Worm (Caenorhabditis elegans) whole organism, L1 larva: ENCODE data around the gene H41C03.2.
A peak's percentile ranks its signal among the peaks of the same experiment; 100 is the strongest.
"Not testable (repeated sequence)": the region's sequence is repeated elsewhere in the genome, so short reads cannot be mapped to it uniquely, and the experiment has no call there.

ENCODE experiments used
- C04F5.9 ChIP-seq: sonication (generic microtip); optimal IDR thresholded peaks from 2 replicates; lab custom pipeline; 2016; ENCODE audit warnings: missing genetic modification characterization, missing compliant biosample characterization
- C16A3.4 ChIP-seq: fragments of 150-350 bp; optimal IDR thresholded peaks from 2 replicates; lab custom pipeline; 2014; ENCODE audit warnings: missing biosample characterization, missing genetic modification characterization
- F16B12.6 ChIP-seq: fragments of 150-350 bp; optimal IDR thresholded peaks from 2 replicates; lab custom pipeline; 2014; ENCODE audit warnings: missing biosample characterization, missing genetic modification characterization
- ama-1 ChIP-seq: fragments of 150-350 bp; optimal IDR thresholded peaks from 2 replicates; lab custom pipeline; 2014
- blmp-1 ChIP-seq: fragments of 150-350 bp; optimal IDR thresholded peaks from 2 replicates; lab custom pipeline; 2014; ENCODE audit warnings: missing biosample characterization, missing genetic modification characterization
- ceh-82 ChIP-seq, 3 experiments: fragments of 150-350 bp in 1 of 3; sonication (generic microtip) in 2 of 3; optimal IDR thresholded peaks; 2 replicates each; lab custom pipeline; 2014 to 2017; ENCODE audit warnings: missing biosample characterization in 3 of 3, missing genetic modification characterization in 3 of 3
- ceh-88 ChIP-seq: fragments of 200-800 bp; sonication (Bioruptor generic); IDR thresholded peaks from 2 replicates; pipeline ENCODE4 v1.3.6; 2022; ENCODE audit warnings: missing genetic modification characterization, missing compliant biosample characterization
- dpl-1 ChIP-seq, 3 experiments: fragments of 150-350 bp in 2 of 3; sonication (generic microtip) in 1 of 3; optimal IDR thresholded peaks; 2 replicates each; lab custom pipeline; 2014 to 2017; ENCODE audit warnings: missing biosample characterization in 3 of 3, missing genetic modification characterization in 3 of 3, missing genetic modification reagents in 3 of 3
- efl-3 ChIP-seq: fragments of 200-800 bp; sonication (Bioruptor generic); optimal IDR thresholded peaks from 2 replicates; lab custom pipeline; 2018; ENCODE audit warnings: mild to moderate bottlenecking, missing genetic modification characterization, missing compliant biosample characterization
- elt-2 ChIP-seq: sonication (generic microtip); optimal IDR thresholded peaks from 2 replicates; lab custom pipeline; 2016; ENCODE audit warnings: missing genetic modification characterization, mild to moderate bottlenecking, inconsistent platforms, missing compliant biosample characterization, missing genetic modification reagents
- fkh-10 ChIP-seq: sonication (generic microtip); optimal IDR thresholded peaks from 2 replicates; lab custom pipeline; 2017; ENCODE audit warnings: missing biosample characterization, missing genetic modification reagents, missing genetic modification characterization
- fos-1 ChIP-seq: fragments of 150-350 bp; optimal IDR thresholded peaks from 2 replicates; lab custom pipeline; 2014; ENCODE audit warnings: missing biosample characterization, missing genetic modification characterization
- hlh-17 ChIP-seq: fragments of 200-800 bp; sonication (Bioruptor generic); optimal IDR thresholded peaks from 2 replicates; lab custom pipeline; 2018; ENCODE audit warnings: missing genetic modification characterization, mild to moderate bottlenecking, missing compliant biosample characterization, moderate library complexity, borderline replicate concordance
- hlh-4 ChIP-seq: sonication (generic microtip); optimal IDR thresholded peaks from 2 replicates; lab custom pipeline; 2016; ENCODE audit warnings: mild to moderate bottlenecking, missing genetic modification characterization, missing compliant biosample characterization
- isw-1 ChIP-seq: fragments of 200-800 bp; sonication (Bioruptor generic); IDR thresholded peaks from 2 replicates; pipeline ENCODE4 v1.3.6; 2022; ENCODE audit warnings: missing genetic modification characterization, missing compliant biosample characterization
- jun-1 ChIP-seq: fragments of 150-350 bp; optimal IDR thresholded peaks from 2 replicates; lab custom pipeline; 2014; ENCODE audit warnings: missing biosample characterization, missing genetic modification reagents, missing genetic modification characterization
- lin-14 ChIP-seq: fragments of 200-800 bp; sonication (Bioruptor generic); optimal IDR thresholded peaks from 2 replicates; lab custom pipeline; 2018; ENCODE audit warnings: mild to moderate bottlenecking, missing genetic modification characterization, moderate library complexity, missing compliant biosample characterization
- lin-35 ChIP-seq, 2 experiments: fragments of 150-350 bp; optimal IDR thresholded peaks; 2 replicates each; lab custom pipeline; 2014; ENCODE audit warnings: missing biosample characterization in 2 of 2, missing genetic modification characterization in 2 of 2, missing genetic modification reagents in 2 of 2
- mef-2 ChIP-seq: fragments of 150-350 bp; optimal IDR thresholded peaks from 2 replicates; lab custom pipeline; 2014; ENCODE audit warnings: missing biosample characterization, missing genetic modification characterization
- mep-1 ChIP-seq: fragments of 150-350 bp; optimal IDR thresholded peaks from 2 replicates; lab custom pipeline; 2014; ENCODE audit warnings: missing biosample characterization, missing genetic modification characterization
- nhr-11 ChIP-seq: fragments of 150-350 bp; optimal IDR thresholded peaks from 2 replicates; lab custom pipeline; 2014; ENCODE audit warnings: missing biosample characterization, missing genetic modification characterization
- nhr-237 ChIP-seq: fragments of 150-350 bp; optimal IDR thresholded peaks from 2 replicates; lab custom pipeline; 2014; ENCODE audit warnings: missing biosample characterization, missing genetic modification characterization
- nhr-76 ChIP-seq: sonication (generic microtip); optimal IDR thresholded peaks from 2 replicates; lab custom pipeline; 2017; ENCODE audit warnings: missing biosample characterization, missing genetic modification characterization
- nhr-77 ChIP-seq: fragments of 150-350 bp; optimal IDR thresholded peaks from 2 replicates; lab custom pipeline; 2014; ENCODE audit warnings: missing biosample characterization, missing genetic modification characterization
- nhr-84 ChIP-seq: sonication (generic microtip); optimal IDR thresholded peaks from 2 replicates; lab custom pipeline; 2017; ENCODE audit warnings: missing biosample characterization, missing genetic modification characterization
- nhr-85 ChIP-seq: sonication (generic microtip); peaks from one replicate; lab custom pipeline; 2016; ENCODE audit warnings: missing genetic modification characterization, inconsistent platforms, missing compliant biosample characterization
- nhr-90 ChIP-seq: sonication (generic microtip); optimal IDR thresholded peaks from 2 replicates; lab custom pipeline; 2016; ENCODE audit warnings: mild to moderate bottlenecking, missing genetic modification characterization, missing compliant biosample characterization; ENCODE audit not compliant: poor library complexity
- pag-3 ChIP-seq: sonication (generic microtip); optimal IDR thresholded peaks from 2 replicates; lab custom pipeline; 2017; ENCODE audit warnings: missing genetic modification characterization, mild to moderate bottlenecking, missing compliant biosample characterization, antibody characterized with exemption, borderline replicate concordance; ENCODE audit not compliant: insufficient read depth
- skn-1 ChIP-seq: fragments of 150-350 bp; optimal IDR thresholded peaks from 2 replicates; lab custom pipeline; 2014; ENCODE audit warnings: missing biosample characterization, missing genetic modification characterization
- sox-4 ChIP-seq: sonication (generic microtip); optimal IDR thresholded peaks from 2 replicates; lab custom pipeline; 2016; ENCODE audit warnings: missing genetic modification characterization, missing compliant biosample characterization
- sptf-1 ChIP-seq: fragments of 150-350 bp; optimal IDR thresholded peaks from 2 replicates; lab custom pipeline; 2014; ENCODE audit warnings: missing biosample characterization, missing genetic modification characterization
- sup-37 ChIP-seq: fragments of 200-800 bp; sonication (Bioruptor generic); optimal IDR thresholded peaks from 2 replicates; lab custom pipeline; 2018; ENCODE audit warnings: mild to moderate bottlenecking, missing genetic modification characterization, missing compliant biosample characterization
- tlp-1 ChIP-seq: fragments of 150-350 bp; optimal IDR thresholded peaks from 2 replicates; lab custom pipeline; 2014; ENCODE audit warnings: missing biosample characterization, missing genetic modification characterization
- unc-130 ChIP-seq: fragments of 150-350 bp; optimal IDR thresholded peaks from 2 replicates; lab custom pipeline; 2017; ENCODE audit warnings: missing biosample characterization, missing genetic modification characterization, inconsistent platforms
- unc-62 ChIP-seq: fragments of 150-350 bp; optimal IDR thresholded peaks from 2 replicates; lab custom pipeline; 2014; ENCODE audit warnings: missing biosample characterization, missing genetic modification reagents, missing genetic modification characterization
- unc-86 ChIP-seq: sonication (generic microtip); optimal IDR thresholded peaks from 2 replicates; lab custom pipeline; 2016; ENCODE audit warnings: missing genetic modification characterization, missing compliant biosample characterization
- unc-98 ChIP-seq: fragments of 200-800 bp; sonication (Bioruptor generic); IDR thresholded peaks from 2 replicates; pipeline ENCODE4 v1.3.6; 2022; ENCODE audit warnings: missing genetic modification characterization, missing compliant biosample characterization
- vab-15 ChIP-seq: sonication (generic microtip); optimal IDR thresholded peaks from 2 replicates; lab custom pipeline; 2017; ENCODE audit warnings: missing genotype, mild to moderate bottlenecking, missing genetic modification characterization, missing compliant biosample characterization
- xbp-1 ChIP-seq: sonication (generic microtip); optimal IDR thresholded peaks from 2 replicates; lab custom pipeline; 2016; ENCODE audit warnings: missing genetic modification characterization, missing compliant biosample characterization
- ztf-11 ChIP-seq, 2 experiments: sonication (generic microtip); optimal IDR thresholded peaks; 2 replicates each; lab custom pipeline; 2016 to 2017; ENCODE audit warnings: missing genetic modification characterization in 2 of 2, missing biosample characterization in 1 of 2, missing compliant biosample characterization in 1 of 2

The H41C03.2 gene

ce11 chrII:5819655-5820054 is 32.3 kb downstream of the H41C03.2 start (continued):
- TF ChIP-seq ztf-11 (tag; optimal IDR thresholded peaks at IDR 0.05; lab: Kevin White, UChicago), result peak in 1 of 2 experiments; percentile 60
- TF ChIP-seq xbp-1 (tag; lab: Kevin White, UChicago), result peak; percentile 41
- TF ChIP-seq F16B12.6 (tag; lab: Kevin White, UChicago), result no peak
- peak; percentile 79 for TF ChIP-seq nhr-85 (tag; lab: Kevin White, UChicago)
- TF ChIP-seq sox-4 (tag; lab: Kevin White, UChicago), result peak; percentile 35
- peak; percentile 32 to 73 (median 71) for TF ChIP-seq dpl-1 (GFP tag; optimal IDR thresholded peaks at IDR 0.05; lab: Kevin White, UChicago)
- peak; percentile 28 for TF ChIP-seq elt-2 (tag; lab: Kevin White, UChicago)
- TF ChIP-seq ceh-88 (GFP tag; lab: Robert Waterston, UW), result no peak
- peak; percentile 27 for TF ChIP-seq C04F5.9
- no peak for TF ChIP-seq nhr-11 (tag; lab: Kevin White, UChicago)
- TF ChIP-seq lin-14 (GFP tag; lab: Kevin White, UChicago), result peak; percentile 65

ce11 chrII:5818298-5818697 is 33.6 kb downstream of the H41C03.2 start, which contains the start of gene ZK1248.4:
TSS of gene ZK1248.4 (plus strand) at chrII:5818598.
- no peak for TF ChIP-seq nhr-90 (tag; lab: Kevin White, UChicago)
- TF ChIP-seq skn-1, result no peak
- no peak for TF ChIP-seq unc-86 (tag; lab: Kevin White, UChicago)
- no peak for TF ChIP-seq hlh-17 (GFP tag; lab: Kevin White, UChicago)
- TF ChIP-seq nhr-84, result no peak
- no peak for TF ChIP-seq nhr-77 (tag; lab: Kevin White, UChicago)
- no peak for TF ChIP-seq mef-2 (tag; lab: Kevin White, UChicago)
- no peak for TF ChIP-seq unc-130 (tag; lab: Kevin White, UChicago)
- TF ChIP-seq fkh-10 (GFP tag; lab: Kevin White, UChicago), result no peak
- no peak for TF ChIP-seq ceh-82 (tag; optimal IDR thresholded peaks at IDR 0.05; lab: Kevin White, UChicago)
- no peak for TF ChIP-seq lin-35 (GFP tag; optimal IDR thresholded peaks at IDR 0.05; lab: Kevin White, UChicago)
- TF ChIP-seq lin-14 (GFP tag; lab: Kevin White, UChicago), result no peak
- no peak for TF ChIP-seq sup-37 (GFP tag; lab: Kevin White, UChicago)
- TF ChIP-seq unc-62, result no peak
- TF ChIP-seq isw-1 (GFP tag; lab: Robert Waterston, UW), result no peak
- TF ChIP-seq blmp-1 (tag; lab: Kevin White, UChicago), result no peak
- no peak for TF ChIP-seq jun-1
- no peak for TF ChIP-seq unc-98 (GFP tag; lab: Robert Waterston, UW)
- TF ChIP-seq C16A3.4, result no peak

DNA sequence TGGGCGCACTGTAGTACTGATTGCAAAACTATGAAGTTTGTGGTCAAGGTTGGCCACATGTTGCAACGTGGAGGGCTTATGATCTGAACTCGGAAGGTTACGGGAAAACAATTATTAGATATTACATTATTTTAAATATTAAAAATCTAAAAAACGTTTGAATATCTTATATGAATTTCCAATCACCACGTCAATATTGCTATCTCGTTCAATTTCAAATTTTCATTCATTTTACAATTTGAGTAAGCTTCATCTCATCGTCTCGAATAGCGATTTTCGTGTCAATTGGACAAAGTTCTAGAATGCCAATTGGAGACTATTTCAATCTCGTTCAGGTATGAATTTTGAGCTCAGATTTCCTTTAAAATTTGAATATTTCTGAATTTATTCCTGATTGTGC is 35.6 kb downstream of the H41C03.2 start, which contains the start of gene ZK1248.20:
ZK1248.20 (plus strand) TSS at position 301 of the 400 bp plus-strand sequence.
- no peak for TF ChIP-seq sup-37 (GFP tag; lab: Kevin White, UChicago)
- no peak for TF ChIP-seq pag-3 (tag; lab: Kevin White, UChicago)
- no peak for TF ChIP-seq efl-3 (GFP tag; lab: Kevin White, UChicago)
- TF ChIP-seq nhr-237 (tag; lab: Kevin White, UChicago), result no peak
- TF ChIP-seq skn-1, result no peak
- no peak for TF ChIP-seq hlh-4
- TF ChIP-seq nhr-76 (tag; lab: Kevin White, UChicago), result no peak
- TF ChIP-seq sptf-1 (tag; lab: Kevin White, UChicago), result no peak
- TF ChIP-seq fos-1 (tag; lab: Kevin White, UChicago), result no peak
- TF ChIP-seq tlp-1 (tag; lab: Kevin White, UChicago), result no peak
- no peak for TF ChIP-seq mep-1

ce11 chrII:5815382-5815781 is 36.5 kb downstream of the H41C03.2 start, which contains the start of gene wago-5:
TSS of gene wago-5 (minus strand) at chrII:5815482.
- TF ChIP-seq vab-15 (tag; lab: Kevin White, UChicago); ama-1 (lab: Kevin White, UChicago); hlh-4: not testable (repeated sequence)
